Worm (Caenorhabditis elegans) whole organism, early embryonic: ENCODE measurements around the gene C24H11.2.

ENCODE experiments used
- B0310.2 ChIP-seq: sonication (generic microtip); optimal IDR thresholded peaks from 2 replicates; lab custom pipeline; 2016; ENCODE audit warnings: mild to moderate bottlenecking, missing genetic modification characterization, missing compliant biosample characterization
- F13C5.2 ChIP-seq: sonication (generic microtip); optimal IDR thresholded peaks from 2 replicates; lab custom pipeline; 2017; ENCODE audit warnings: mild to moderate bottlenecking, missing genetic modification characterization, inconsistent platforms, missing compliant biosample characterization
- aly-1 ChIP-seq: sonication (generic microtip); optimal IDR thresholded peaks from 2 replicates; lab custom pipeline; 2016; ENCODE audit warnings: missing genetic modification characterization, missing compliant biosample characterization
- ama-1 ChIP-seq: fragments of 150-350 bp; optimal IDR thresholded peaks from 2 replicates; lab custom pipeline; 2014
- ceh-13 ChIP-seq: fragments of 200-800 bp; sonication (Bioruptor generic); optimal IDR thresholded peaks from 2 replicates; lab custom pipeline; 2018; ENCODE audit warnings: mild to moderate bottlenecking, missing genetic modification characterization, missing compliant biosample characterization
- ceh-36 ChIP-seq: sonication (generic microtip); optimal IDR thresholded peaks from 2 replicates; lab custom pipeline; 2016; ENCODE audit warnings: missing genetic modification characterization, inconsistent platforms, missing compliant biosample characterization
- ets-7 ChIP-seq: sonication (generic microtip); optimal IDR thresholded peaks from 2 replicates; lab custom pipeline; 2016; ENCODE audit warnings: missing genotype, missing genetic modification characterization, missing compliant biosample characterization
- flt-1 ChIP-seq: fragments of 200-800 bp; sonication (Bioruptor generic); IDR thresholded peaks from 2 replicates; pipeline ENCODE4 v1.3.6; 2022; ENCODE audit warnings: missing genetic modification characterization, missing compliant biosample characterization
- hmbx-1 ChIP-seq: sonication (generic microtip); optimal IDR thresholded peaks from 2 replicates; lab custom pipeline; 2016; ENCODE audit warnings: mild to moderate bottlenecking, missing genetic modification characterization, missing compliant biosample characterization
- hmg-4 ChIP-seq: fragments of 200-800 bp; sonication (Bioruptor generic); optimal IDR thresholded peaks from 2 replicates; lab custom pipeline; 2018; ENCODE audit warnings: mild to moderate bottlenecking, missing genetic modification characterization, missing compliant biosample characterization
- hnd-1 ChIP-seq: sonication (generic microtip); optimal IDR thresholded peaks from 2 replicates; lab custom pipeline; 2016; ENCODE audit warnings: missing genetic modification characterization, missing compliant biosample characterization
- pes-1 ChIP-seq: fragments of 200-800 bp; sonication (Bioruptor generic); IDR thresholded peaks from 2 replicates; pipeline ENCODE4 v1.3.6; 2022; ENCODE audit warnings: missing genetic modification reagents, missing genetic modification characterization, missing compliant biosample characterization
- scrt-1 ChIP-seq: fragments of 200-800 bp; sonication (Bioruptor generic); IDR thresholded peaks from 2 replicates; pipeline ENCODE4 v1.3.6; 2022; ENCODE audit warnings: missing genetic modification characterization, missing compliant biosample characterization
- sea-1 ChIP-seq: fragments of 200-800 bp; sonication (Bioruptor generic); conservative IDR thresholded peaks from 2 replicates; pipeline ENCODE4 v1.3.6; 2022; ENCODE audit warnings: missing genetic modification characterization, missing compliant biosample characterization
- tbx-11 ChIP-seq: fragments of 200-800 bp; sonication (Bioruptor generic); IDR thresholded peaks from 2 replicates; pipeline ENCODE4 v1.3.6; 2022; ENCODE audit warnings: missing genetic modification characterization, missing compliant biosample characterization
- tbx-37 ChIP-seq: fragments of 200-800 bp; sonication (Bioruptor generic); conservative IDR thresholded peaks from 2 replicates; pipeline ENCODE4 v1.3.6; 2022; ENCODE audit warnings: missing genetic modification reagents, missing genetic modification characterization, missing compliant biosample characterization
- tra-4 ChIP-seq: sonication (generic microtip); optimal IDR thresholded peaks from 2 replicates; lab custom pipeline; 2017; ENCODE audit warnings: missing genetic modification characterization, missing compliant biosample characterization

C24H11.2 gene

DNA sequence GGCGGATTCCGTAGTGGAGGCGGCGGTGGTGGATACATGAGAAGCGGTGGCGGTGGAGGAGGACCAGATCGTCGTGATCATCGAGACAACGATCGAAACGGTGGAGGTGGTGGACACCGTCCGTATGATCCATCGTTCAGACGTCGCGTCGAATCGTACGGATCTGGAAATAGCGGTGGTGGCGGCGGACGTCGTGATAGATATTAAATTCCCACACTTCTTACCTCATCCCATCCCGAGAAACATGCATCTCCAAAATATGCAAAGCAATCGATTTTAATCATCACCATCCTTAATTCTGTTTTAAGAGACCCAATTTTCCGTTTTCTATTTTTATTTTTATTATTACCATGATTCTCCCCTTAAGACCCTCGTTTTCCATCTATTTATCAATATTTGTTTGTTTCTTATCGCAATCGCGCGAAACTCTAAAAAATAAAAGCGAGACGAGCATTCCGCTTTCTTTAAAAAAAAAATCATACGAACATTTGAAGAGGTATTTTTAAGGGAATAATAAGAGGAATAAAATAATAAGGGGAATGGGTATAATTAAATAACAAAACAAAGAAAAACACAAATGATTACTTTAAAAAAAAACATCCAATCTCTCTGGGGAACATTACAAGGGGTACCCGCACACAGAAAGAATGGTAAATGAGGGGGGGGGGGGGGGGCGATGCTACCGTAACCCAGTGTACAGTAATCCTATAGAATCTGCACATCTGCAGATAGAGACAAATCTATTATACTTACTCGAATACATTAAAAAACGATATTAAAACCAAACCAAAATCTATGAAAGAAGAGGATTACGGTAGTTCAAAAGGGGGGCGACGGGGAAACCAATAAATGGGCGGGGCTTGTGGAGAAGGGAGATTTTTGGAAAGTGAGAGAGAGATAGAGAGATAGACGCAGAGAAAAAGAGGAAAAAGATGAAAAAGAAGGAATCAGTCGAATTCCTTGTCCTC lies 38.7 kb upstream of the C24H11.2 start:
- TF ChIP-seq ceh-36 (tag; lab: Kevin White, UChicago) (peak; percentile 58), tbx-37 (0 out of 2 replicates have a peak, but pooled peaks have one; percentile 29), hmbx-1 (tag; lab: Kevin White, UChicago) (no peak)

DNA sequence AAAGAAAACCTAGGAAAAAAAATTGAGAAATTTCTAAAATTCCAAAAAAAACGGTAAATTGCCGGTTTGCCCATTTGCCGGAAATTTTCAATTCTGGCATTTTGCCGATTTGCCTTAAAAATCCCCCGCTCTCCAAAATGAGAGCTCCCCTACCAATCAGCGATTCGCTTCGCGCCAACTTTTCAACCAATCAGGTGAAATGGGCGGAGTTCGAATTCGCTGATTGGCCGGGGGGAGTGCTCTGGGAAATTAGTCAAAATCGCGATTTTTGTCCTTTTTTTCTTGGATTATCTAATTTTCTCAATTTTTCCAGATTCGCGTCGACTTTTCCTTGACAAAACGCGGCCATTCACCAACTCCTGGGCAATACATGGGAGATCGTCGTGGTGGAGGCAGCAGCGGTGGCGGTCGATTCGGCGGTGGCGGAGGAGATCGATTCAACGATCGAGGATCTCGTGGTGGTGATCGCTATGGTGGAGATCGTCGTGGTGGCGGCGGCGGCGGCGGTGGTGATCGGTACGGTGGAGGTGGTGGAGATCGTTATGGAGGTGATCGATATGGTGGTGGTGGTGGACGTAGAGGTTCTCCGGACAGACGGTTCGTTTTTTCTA lies 37.5 kb upstream of the C24H11.2 start:
- TF ChIP-seq aly-1 (tag; lab: Kevin White, UChicago): no peak
- no peak for TF ChIP-seq tbx-37
- TF ChIP-seq tra-4 (tag; lab: Kevin White, UChicago): no peak
- no peak for TF ChIP-seq tbx-11 (GFP tag; lab: Robert Waterston, UW)
- TF ChIP-seq hmbx-1 (tag; lab: Kevin White, UChicago): no peak
- TF ChIP-seq hmg-4 (GFP tag; lab: Kevin White, UChicago): no peak
- TF ChIP-seq pes-1 (GFP tag; lab: Robert Waterston, UW): no peak
- TF ChIP-seq ceh-13: no peak
- no peak for TF ChIP-seq flt-1 (GFP tag; lab: Robert Waterston, UW)
- TF ChIP-seq ets-7 (tag; lab: Kevin White, UChicago): no peak

DNA sequence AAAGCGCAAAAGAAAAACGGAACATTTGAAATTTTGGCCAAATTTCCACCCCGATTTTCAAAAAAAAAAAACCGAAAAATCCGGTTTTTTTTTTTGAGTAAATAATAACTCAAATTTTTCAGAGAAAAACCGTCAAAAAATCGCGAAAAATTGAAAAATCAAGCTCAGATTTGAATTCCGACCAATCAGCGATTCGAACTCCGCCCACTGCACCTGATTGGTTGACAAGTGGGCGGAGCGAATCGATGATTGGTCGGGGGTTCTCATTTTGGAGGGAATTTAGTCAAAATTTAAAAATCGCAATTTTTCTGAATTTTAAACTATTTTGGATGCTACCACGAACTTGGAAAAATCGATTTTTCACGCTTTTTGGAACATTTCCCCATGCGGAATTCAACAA lies 36.9 kb upstream of the C24H11.2 start:
- TF ChIP-seq hmbx-1 (tag; lab: Kevin White, UChicago): no peak
- TF ChIP-seq B0310.2: no peak
- TF ChIP-seq scrt-1: no peak
- no peak for TF ChIP-seq tbx-11 (GFP tag; lab: Robert Waterston, UW)
- no peak for TF ChIP-seq flt-1 (GFP tag; lab: Robert Waterston, UW)
- no peak for TF ChIP-seq hnd-1
- TF ChIP-seq sea-1: no peak
- no peak for TF ChIP-seq ceh-13
- no peak for TF ChIP-seq F13C5.2

DNA sequence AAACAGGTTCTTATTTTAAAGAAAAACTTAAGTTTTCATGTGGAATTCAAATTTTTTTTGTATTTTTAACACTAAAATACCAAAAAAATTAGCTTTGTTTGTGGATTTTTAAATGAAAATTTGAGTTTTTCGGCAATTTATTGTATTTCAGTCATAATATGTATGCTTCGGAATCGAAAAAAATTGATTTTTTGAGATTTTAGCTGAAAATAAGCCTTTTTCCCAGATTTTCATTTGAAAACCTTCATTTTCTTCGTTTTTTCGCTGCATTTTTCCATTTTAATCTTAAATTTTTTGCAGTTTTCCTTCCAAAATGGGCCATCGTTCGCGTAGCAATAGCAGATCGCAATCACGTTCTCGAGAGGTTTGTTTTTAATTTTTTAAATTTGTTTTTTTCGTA lies 34.0 kb upstream of the C24H11.2 start, which contains the start of gene rsp-8:
rsp-8 (plus strand) TSS at position 301 of the 400 bp plus-strand sequence.
- TF ChIP-seq B0310.2 (no peak), ets-7 (tag; lab: Kevin White, UChicago) (no peak), tra-4 (tag; lab: Kevin White, UChicago) (no peak), tbx-11 (GFP tag; lab: Robert Waterston, UW) (no peak)

- TF ChIP-seq sea-1 (0 out of 2 replicates have a peak, but pooled peaks have one; percentile 45), hmbx-1 (tag; lab: Kevin White, UChicago) (no peak), hnd-1 (no peak), ceh-36 (tag; lab: Kevin White, UChicago) (no peak), tbx-11 (GFP tag; lab: Robert Waterston, UW) (0 out of 2 replicates have a peak, but pooled peaks have one; percentile 10), pes-1 (GFP tag; lab: Robert Waterston, UW) (peak; percentile 26; the same call in 1 of the 2 replicates), F13C5.2 (peak; percentile 10), aly-1 (tag; lab: Kevin White, UChicago) (no peak), hmg-4 (GFP tag; lab: Kevin White, UChicago) (peak; percentile 8), ama-1 (lab: Kevin White, UChicago) (no peak), scrt-1 (no peak), flt-1 (GFP tag; lab: Robert Waterston, UW) (0 out of 2 replicates have a peak, but pooled peaks have one; percentile 32), tbx-37 (no peak), B0310.2 (no peak), tra-4 (tag; lab: Kevin White, UChicago) (no peak)
These were observed 33.5 kb upstream of the C24H11.2 start for ce11 chrIII:11825654-11826053.

DNA sequence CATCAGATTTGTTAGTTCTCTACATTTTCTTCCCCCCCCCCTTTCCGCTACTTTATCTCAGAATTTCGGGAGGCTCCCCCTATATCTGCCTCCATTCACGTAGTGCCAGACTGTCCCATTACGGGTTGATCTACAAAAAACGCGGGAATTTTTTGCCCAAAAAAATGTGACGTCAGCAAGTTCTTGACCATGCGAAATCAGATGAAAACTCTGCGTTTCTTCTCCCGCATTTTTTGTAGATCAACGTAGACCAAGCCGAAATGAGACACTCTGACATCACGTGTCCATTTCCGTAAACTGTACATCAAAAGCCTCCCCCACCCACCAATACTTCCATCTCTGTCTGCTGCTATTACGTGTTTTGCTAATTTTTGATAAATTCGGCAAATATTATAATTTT lies 32.4 kb upstream of the C24H11.2 start:
- no peak for TF ChIP-seq B0310.2
- no peak for TF ChIP-seq tbx-11 (GFP tag; lab: Robert Waterston, UW)
- TF ChIP-seq ceh-13: no peak
- no peak for TF ChIP-seq pes-1 (GFP tag; lab: Robert Waterston, UW)
- TF ChIP-seq tbx-37: no peak
- no peak for TF ChIP-seq hmbx-1 (tag; lab: Kevin White, UChicago)
- TF ChIP-seq sea-1: no peak
- no peak for TF ChIP-seq flt-1 (GFP tag; lab: Robert Waterston, UW)
- no peak for TF ChIP-seq ets-7 (tag; lab: Kevin White, UChicago)
- TF ChIP-seq F13C5.2: no peak
- TF ChIP-seq scrt-1: no peak
- no peak for TF ChIP-seq aly-1 (tag; lab: Kevin White, UChicago)
- TF ChIP-seq hnd-1: no peak
- no peak for TF ChIP-seq tra-4 (tag; lab: Kevin White, UChicago)
- no peak for TF ChIP-seq ceh-36 (tag; lab: Kevin White, UChicago)
- no peak for TF ChIP-seq hmg-4 (GFP tag; lab: Kevin White, UChicago)
- no peak for TF ChIP-seq ama-1 (lab: Kevin White, UChicago)

ce11 chrIII:11824088-11824487 lies 31.9 kb upstream of the C24H11.2 start:
- TF ChIP-seq hmg-4 (GFP tag; lab: Kevin White, UChicago): no peak
- no peak for TF ChIP-seq pes-1 (GFP tag; lab: Robert Waterston, UW)
- TF ChIP-seq flt-1 (GFP tag; lab: Robert Waterston, UW): no peak
- no peak for TF ChIP-seq ets-7 (tag; lab: Kevin White, UChicago)
- no peak for TF ChIP-seq ceh-13
- TF ChIP-seq sea-1: no peak
- TF ChIP-seq tbx-37: no peak
- TF ChIP-seq B0310.2: no peak
- TF ChIP-seq tra-4 (tag; lab: Kevin White, UChicago): no peak
- no peak for TF ChIP-seq ama-1 (lab: Kevin White, UChicago)
- no peak for TF ChIP-seq hmbx-1 (tag; lab: Kevin White, UChicago)
- TF ChIP-seq F13C5.2: no peak
- TF ChIP-seq tbx-11 (GFP tag; lab: Robert Waterston, UW): no peak
